Worm (Caenorhabditis elegans) whole organism, L1 larva: ENCODE measurements around the gene epc-1.

Experiments
- C34B4.2 ChIP-seq: sonication (generic microtip); optimal IDR thresholded peaks from 2 replicates; lab custom pipeline; 2017; ENCODE audit warnings: mild to moderate bottlenecking, missing genetic modification characterization, missing compliant biosample characterization
- alr-1 ChIP-seq: fragments of 200-800 bp; sonication (Bioruptor generic); optimal IDR thresholded peaks from 2 replicates; lab custom pipeline; 2018; ENCODE audit warnings: borderline replicate concordance, mild to moderate bottlenecking, missing genetic modification characterization, missing compliant biosample characterization
- blmp-1 ChIP-seq: fragments of 150-350 bp; optimal IDR thresholded peaks from 2 replicates; lab custom pipeline; 2014; ENCODE audit warnings: missing biosample characterization, missing genetic modification characterization
- efl-1 ChIP-seq, 4 experiments: fragments of 150-350 bp; optimal IDR thresholded peaks in 3 of 4; peaks in 1 of 4; 1 replicate in 1 of 4; 2 replicates in 3 of 4; lab custom pipeline; 2014; ENCODE audit warnings: missing biosample characterization in 2 of 4, missing genetic modification characterization in 2 of 4, missing genetic modification reagents in 2 of 4
- irx-1 ChIP-seq: sonication (generic microtip); optimal IDR thresholded peaks from 2 replicates; lab custom pipeline; 2016; ENCODE audit warnings: missing genetic modification characterization, missing compliant biosample characterization
- lin-39 ChIP-seq: fragments of 150-350 bp; optimal IDR thresholded peaks from 2 replicates; lab custom pipeline; 2014; ENCODE audit warnings: missing biosample characterization, missing genetic modification reagents, missing genetic modification characterization
- lir-3 ChIP-seq: sonication (generic microtip); optimal IDR thresholded peaks from 2 replicates; lab custom pipeline; 2016; ENCODE audit warnings: mild to moderate bottlenecking, missing genetic modification characterization, moderate library complexity, missing compliant biosample characterization; ENCODE audit not compliant: poor library complexity
- nhr-90 ChIP-seq: sonication (generic microtip); optimal IDR thresholded peaks from 2 replicates; lab custom pipeline; 2016; ENCODE audit warnings: mild to moderate bottlenecking, missing genetic modification characterization, missing compliant biosample characterization; ENCODE audit not compliant: poor library complexity
- skn-1 ChIP-seq: fragments of 150-350 bp; optimal IDR thresholded peaks from 2 replicates; lab custom pipeline; 2014; ENCODE audit warnings: missing biosample characterization, missing genetic modification characterization
- unc-130 ChIP-seq: fragments of 150-350 bp; optimal IDR thresholded peaks from 2 replicates; lab custom pipeline; 2017; ENCODE audit warnings: missing biosample characterization, missing genetic modification characterization, inconsistent platforms
- zag-1 ChIP-seq: fragments of 150-350 bp; optimal IDR thresholded peaks from 2 replicates; lab custom pipeline; 2014; ENCODE audit warnings: missing biosample characterization, missing genetic modification characterization
- ztf-11 ChIP-seq, 2 experiments: sonication (generic microtip); optimal IDR thresholded peaks; 2 replicates each; lab custom pipeline; 2016 to 2017; ENCODE audit warnings: missing genetic modification characterization in 2 of 2, missing biosample characterization in 1 of 2, missing compliant biosample characterization in 1 of 2

DNA sequence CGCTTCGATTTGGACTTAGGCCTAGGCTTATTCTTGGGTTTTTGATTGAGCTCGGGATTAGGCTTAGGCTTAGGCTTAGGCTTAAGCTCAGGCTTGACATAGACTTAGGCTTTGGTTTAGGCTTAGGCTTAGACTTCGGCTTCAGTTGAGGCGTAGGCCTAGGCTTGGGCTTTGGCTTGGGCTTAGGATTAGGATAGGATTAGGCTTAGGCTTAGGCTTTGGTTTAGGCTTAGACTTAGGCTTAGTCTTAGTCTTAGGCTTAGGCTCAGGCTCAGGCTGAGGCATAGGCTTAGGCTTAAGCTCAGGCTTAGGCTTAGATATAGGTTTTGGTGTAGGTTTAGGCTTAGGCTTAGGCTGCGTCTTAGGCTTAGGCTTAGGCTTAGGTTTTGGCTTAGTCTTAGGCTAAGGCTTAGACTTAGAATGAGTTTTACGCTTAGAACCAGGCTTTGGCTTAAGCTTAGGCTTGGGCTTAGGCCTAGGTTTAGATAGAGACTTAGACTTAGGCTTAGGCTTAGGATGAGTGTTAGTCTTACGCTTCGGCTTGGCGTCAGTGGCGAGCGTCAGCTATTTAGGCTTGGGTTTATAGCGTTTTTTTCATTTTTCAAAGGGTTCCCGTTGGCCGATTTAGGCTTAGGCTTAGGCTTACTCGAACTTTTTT, 34.3 kb upstream of the epc-1 start:
- TF ChIP-seq nhr-90 (tag; lab: Kevin White, UChicago) (no peak), skn-1 (tag; lab: Kevin White, UChicago) (no peak), lin-39 (tag; lab: Kevin White, UChicago) (no peak), unc-130 (no peak), C34B4.2 (no peak), zag-1 (tag; lab: Kevin White, UChicago) (no peak), efl-1 (optimal IDR thresholded peaks at IDR 0.05; lab: Kevin White, UChicago) (no peak), efl-1 (GFP tag; optimal IDR thresholded peaks at IDR 0.05 in 1 of 2; lab: Kevin White, UChicago) (no peak), irx-1 (tag; lab: Kevin White, UChicago) (no peak), ztf-11 (tag; optimal IDR thresholded peaks at IDR 0.05; lab: Kevin White, UChicago) (no peak), alr-1 (tag; lab: Kevin White, UChicago) (no peak), blmp-1 (tag; lab: Kevin White, UChicago) (no peak), lir-3 (tag; lab: Kevin White, UChicago) (no peak)
